Fruit fly (Drosophila melanogaster) whole organism, embryonic: ENCODE results near the gene Aasdh.

Source experiments
- Antp ChIP-seq: fragments of 200-800 bp; sonication (Bioruptor generic); optimal IDR thresholded peaks from 3 replicates; lab custom pipeline; 2016; ENCODE audit warnings: missing biosample characterization, missing genetic modification characterization
- CG10462 ChIP-seq: fragments of 200-800 bp; sonication (Bioruptor generic); optimal IDR thresholded peaks from 2 replicates; lab custom pipeline; 2016; ENCODE audit warnings: missing biosample characterization, missing genetic modification characterization
- CG10565 ChIP-seq: fragments of 200-800 bp; sonication (Bioruptor generic); optimal IDR thresholded peaks from 3 replicates; lab custom pipeline; 2016; ENCODE audit warnings: missing biosample characterization, mild to moderate bottlenecking, missing genetic modification characterization
- CG11456 ChIP-seq: fragments of 200-800 bp; sonication (Bioruptor generic); IDR thresholded peaks from 3 replicates; pipeline ENCODE4 v1.3.6; 2022; ENCODE audit warnings: missing biosample characterization, missing genetic modification characterization
- CG13287 ChIP-seq: fragments of 200-800 bp; sonication (Bioruptor generic); IDR thresholded peaks from 2 replicates; pipeline ENCODE4 v1.3.6; 2022; ENCODE audit warnings: missing biosample characterization, missing genetic modification characterization; ENCODE audit not compliant: partially characterized antibody
- CG13296 ChIP-seq: fragments of 200-800 bp; sonication (Bioruptor generic); optimal IDR thresholded peaks from 3 replicates; lab custom pipeline; 2018; ENCODE audit warnings: missing biosample characterization, mild to moderate bottlenecking, missing genetic modification characterization
- CG14014 ChIP-seq: fragments of 200-800 bp; sonication (Bioruptor generic); IDR thresholded peaks from 2 replicates; pipeline ENCODE4 v1.3.6; 2022; ENCODE audit warnings: missing biosample characterization, missing genetic modification characterization
- CG14860 ChIP-seq: fragments of 200-800 bp; sonication (Bioruptor generic); IDR thresholded peaks from 3 replicates; pipeline ENCODE4 v1.3.6; 2022; ENCODE audit warnings: missing biosample characterization, missing genetic modification characterization; ENCODE audit not compliant: partially characterized antibody
- CG15269 ChIP-seq: fragments of 200-800 bp; sonication (Bioruptor generic); optimal IDR thresholded peaks from 2 replicates; lab custom pipeline; 2018; ENCODE audit warnings: missing biosample characterization, mild to moderate bottlenecking, missing genetic modification characterization, moderate library complexity
- CG1602 ChIP-seq: fragments of 200-800 bp; sonication (Bioruptor generic); optimal IDR thresholded peaks from 3 replicates; lab custom pipeline; 2016; ENCODE audit warnings: missing biosample characterization, missing genetic modification characterization
- CG18262 ChIP-seq: fragments of 200-800 bp; optimal IDR thresholded peaks from 3 replicates; lab custom pipeline; 2019; ENCODE audit warnings: missing biosample characterization, mild to moderate bottlenecking, missing genetic modification characterization, moderate library complexity
- CG31388 ChIP-seq: fragments of 200-800 bp; sonication (Bioruptor generic); optimal IDR thresholded peaks from 2 replicates; lab custom pipeline; 2016; ENCODE audit warnings: missing biosample characterization, missing genetic modification characterization
- CG3163 ChIP-seq: fragments of 200-800 bp; sonication (Bioruptor generic); optimal IDR thresholded peaks from 3 replicates; lab custom pipeline; 2016; ENCODE audit warnings: missing biosample characterization, missing genetic modification characterization
- CG32767 ChIP-seq: fragments of 200-800 bp; sonication (Bioruptor generic); IDR thresholded peaks from 2 replicates; pipeline ENCODE4 v1.3.6; 2022; ENCODE audit warnings: missing biosample characterization, missing genetic modification characterization
- CG34224 ChIP-seq: fragments of 200-800 bp; sonication (Bioruptor generic); IDR thresholded peaks from 3 replicates; pipeline ENCODE4 v1.3.6; 2022; ENCODE audit warnings: missing biosample characterization, missing genetic modification characterization; ENCODE audit not compliant: partially characterized antibody
- CG4424 ChIP-seq: fragments of 200-800 bp; sonication (Bioruptor generic); optimal IDR thresholded peaks from 3 replicates; lab custom pipeline; 2016; ENCODE audit warnings: missing biosample characterization, missing genetic modification characterization
- CG4854 ChIP-seq: fragments of 200-800 bp; sonication (Bioruptor generic); optimal IDR thresholded peaks from 2 replicates; lab custom pipeline; 2016; ENCODE audit warnings: missing biosample characterization, missing genetic modification characterization, inconsistent platforms
- CG6272 ChIP-seq: fragments of 200-800 bp; sonication (Bioruptor generic); IDR thresholded peaks from 2 replicates; pipeline ENCODE4 v1.3.6; 2022; ENCODE audit warnings: missing biosample characterization, missing genetic modification characterization
- CG8089 ChIP-seq: fragments of 200-800 bp; sonication (Bioruptor generic); optimal IDR thresholded peaks from 3 replicates; lab custom pipeline; 2016; ENCODE audit warnings: missing biosample characterization, missing genetic modification characterization
- CG8478 ChIP-seq: fragments of >200 bp; optimal IDR thresholded peaks from 2 replicates; lab custom pipeline; 2018
- CG9817 ChIP-seq: fragments of 200-800 bp; sonication (Bioruptor generic); optimal IDR thresholded peaks from 2 replicates; lab custom pipeline; 2018; ENCODE audit warnings: missing biosample characterization, mild to moderate bottlenecking, missing genetic modification characterization, moderate library complexity
- CrebB ChIP-seq: fragments of 200-800 bp; sonication (Bioruptor generic); optimal IDR thresholded peaks from 3 replicates; lab custom pipeline; 2018; ENCODE audit warnings: missing biosample characterization, mild to moderate bottlenecking, missing genetic modification characterization
- Hr39 ChIP-seq: fragments of >200 bp; optimal IDR thresholded peaks from 2 replicates; lab custom pipeline; 2017
- Hr78 ChIP-seq, 2 experiments: fragments of 200-800 bp in 1 of 2; fragments of >200 bp in 1 of 2; sonication (Bioruptor generic) in 1 of 2; optimal IDR thresholded peaks; 2 replicates each; lab custom pipeline; 2017 to 2019; ENCODE audit warnings: missing biosample characterization in 2 of 2, missing genetic modification characterization in 2 of 2, mild to moderate bottlenecking in 1 of 2, moderate library complexity in 1 of 2
- MESR4 ChIP-seq: fragments of 200-800 bp; sonication (Bioruptor generic); optimal IDR thresholded peaks from 2 replicates; lab custom pipeline; 2018; ENCODE audit warnings: missing biosample characterization, mild to moderate bottlenecking, missing genetic modification characterization, moderate library complexity
- Oli ChIP-seq: fragments of 200-800 bp; sonication (Bioruptor generic); optimal IDR thresholded peaks from 2 replicates; lab custom pipeline; 2018; ENCODE audit warnings: missing biosample characterization, mild to moderate bottlenecking, missing genetic modification characterization, moderate library complexity
- Poxn ChIP-seq: fragments of 200-800 bp; sonication (Bioruptor generic); IDR thresholded peaks from 2 replicates; pipeline ENCODE4 v1.3.6; 2022; ENCODE audit warnings: missing biosample characterization, missing genetic modification characterization
- Ravus ChIP-seq: fragments of 200-800 bp; sonication (Bioruptor generic); IDR thresholded peaks from 2 replicates; pipeline ENCODE4 v1.3.6; 2022; ENCODE audit warnings: missing biosample characterization, missing genetic modification characterization
- Side ChIP-seq: fragments of 200-800 bp; sonication (Bioruptor generic); optimal IDR thresholded peaks from 2 replicates; lab custom pipeline; 2016; ENCODE audit warnings: missing biosample characterization, missing genetic modification characterization
- Sin3A ChIP-seq: fragments of >200 bp; optimal IDR thresholded peaks from 2 replicates; lab custom pipeline; 2018
- Sox102F ChIP-seq: fragments of 200-800 bp; sonication (Bioruptor generic); optimal IDR thresholded peaks from 2 replicates; lab custom pipeline; 2018; ENCODE audit warnings: missing biosample characterization, mild to moderate bottlenecking, missing genetic modification characterization, moderate library complexity
- aop ChIP-seq: fragments of 200-800 bp; sonication (Bioruptor generic); IDR thresholded peaks from 2 replicates; pipeline ENCODE4 v1.3.6; 2022; ENCODE audit warnings: missing biosample characterization, missing genetic modification characterization
- ash1 ChIP-seq: fragments of 200-800 bp; sonication (Bioruptor generic); optimal IDR thresholded peaks from 2 replicates; lab custom pipeline; 2018; ENCODE audit warnings: missing biosample characterization, mild to moderate bottlenecking, missing genetic modification characterization
- cg ChIP-seq: fragments of 200-800 bp; sonication (Bioruptor generic); optimal IDR thresholded peaks from 3 replicates; lab custom pipeline; 2019; ENCODE audit warnings: missing biosample characterization, mild to moderate bottlenecking, missing genetic modification characterization, moderate library complexity
- ci ChIP-seq: fragments of 200-800 bp; sonication (Bioruptor generic); IDR thresholded peaks from 3 replicates; pipeline ENCODE4 v1.3.6; 2022; ENCODE audit warnings: missing biosample characterization, missing genetic modification characterization
- cwo ChIP-seq: fragments of 200-800 bp; sonication (Bioruptor generic); optimal IDR thresholded peaks from 3 replicates; lab custom pipeline; 2017; ENCODE audit warnings: missing biosample characterization, missing genetic modification characterization, mild to moderate bottlenecking, moderate library complexity, missing genetic modification reagents
- fu2 ChIP-seq: fragments of 200-800 bp; sonication (Bioruptor generic); optimal IDR thresholded peaks from 2 replicates; lab custom pipeline; 2016; ENCODE audit warnings: missing biosample characterization, missing genetic modification characterization
- gem ChIP-seq: fragments of 200-800 bp; sonication (Bioruptor generic); optimal IDR thresholded peaks from 2 replicates; lab custom pipeline; 2019; ENCODE audit warnings: missing biosample characterization, mild to moderate bottlenecking, missing genetic modification characterization, moderate library complexity
- hth ChIP-seq: fragments of >200 bp; optimal IDR thresholded peaks from 2 replicates; lab custom pipeline; 2017; ENCODE audit warnings: inconsistent platforms
- jigr1 ChIP-seq: fragments of 200-800 bp; sonication (Bioruptor generic); IDR thresholded peaks from 3 replicates; pipeline ENCODE4 v1.3.6; 2022; ENCODE audit warnings: missing biosample characterization, missing genetic modification characterization
- jumu ChIP-seq: fragments of 200-800 bp; sonication (Bioruptor generic); optimal IDR thresholded peaks from 3 replicates; lab custom pipeline; 2016; ENCODE audit warnings: missing biosample characterization, missing genetic modification characterization
- onecut ChIP-seq: fragments of 200-800 bp; sonication (Bioruptor generic); IDR thresholded peaks from 2 replicates; pipeline ENCODE4 v1.3.6; 2022; ENCODE audit warnings: missing biosample characterization, missing genetic modification characterization
- org-1 ChIP-seq: fragments of 200-800 bp; sonication (Bioruptor generic); optimal IDR thresholded peaks from 2 replicates; lab custom pipeline; 2017; ENCODE audit warnings: missing biosample characterization, missing genetic modification characterization
- pita ChIP-seq: fragments of 200-800 bp; sonication (Bioruptor generic); optimal IDR thresholded peaks from 2 replicates; lab custom pipeline; 2017; ENCODE audit warnings: missing biosample characterization, mild to moderate bottlenecking, missing genetic modification characterization
- ranshi ChIP-seq: fragments of 200-800 bp; sonication (Bioruptor generic); IDR thresholded peaks from 2 replicates; pipeline ENCODE4 v1.3.6; 2022; ENCODE audit warnings: missing biosample characterization, missing genetic modification characterization
- row ChIP-seq: fragments of 200-800 bp; sonication (Bioruptor generic); IDR thresholded peaks from 3 replicates; pipeline ENCODE4 v1.3.6; 2022; ENCODE audit warnings: missing biosample characterization, missing genetic modification characterization
- stwl ChIP-seq: fragments of 200-800 bp; sonication (Bioruptor generic); optimal IDR thresholded peaks from 3 replicates; lab custom pipeline; 2018; ENCODE audit warnings: missing biosample characterization, mild to moderate bottlenecking, missing genetic modification characterization, moderate library complexity
- toy ChIP-seq: fragments of 200-800 bp; sonication (Bioruptor generic); IDR thresholded peaks from 2 replicates; pipeline ENCODE4 v1.3.6; 2022; ENCODE audit warnings: missing biosample characterization, missing genetic modification characterization
- trem ChIP-seq: fragments of 200-800 bp; optimal IDR thresholded peaks from 3 replicates; lab custom pipeline; 2019; ENCODE audit warnings: missing biosample characterization, mild to moderate bottlenecking, missing genetic modification characterization, moderate library complexity
- wor ChIP-seq: fragments of 200-800 bp; sonication (Bioruptor generic); IDR thresholded peaks from 2 replicates; pipeline ENCODE4 v1.3.6; 2022; ENCODE audit warnings: missing biosample characterization, missing genetic modification characterization

Gene Aasdh

dm6 chr2L:8414887-8415883, 34.2 kb downstream of the Aasdh start, which contains the start of the genes CG13398 and Akap200 (continued):
- TF ChIP-seq CG31388 (GFP tag; lab: Kevin White, UChicago) (no peak), wor (GFP tag; lab: Robert Waterston, UW) (no peak), CG10462 (GFP tag; lab: Kevin White, UChicago) (no peak), CG8478 (lab: Kevin White, UChicago) (no peak), fu2 (GFP tag; lab: Kevin White, UChicago) (no peak), hth (lab: Kevin White, UChicago) (no peak), onecut (GFP tag; lab: Robert Waterston, UW) (no peak), CG13287 (0 out of 2 replicates have a peak, but pooled peaks have one; percentile 15), ranshi (GFP tag; lab: Robert Waterston, UW) (no peak), toy (no peak), Sin3A (lab: Kevin White, UChicago) (peak; percentile 46), Sox102F (GFP tag; lab: Kevin White, UChicago) (no peak), ash1 (GFP tag; lab: Kevin White, UChicago) (no peak), CG13296 (GFP tag; lab: Kevin White, UChicago) (no peak), CG34224 (GFP tag; lab: Robert Waterston, UW) (no peak), aop (GFP tag; lab: Robert Waterston, UW) (no peak), cg (GFP tag; lab: Kevin White, UChicago) (no peak), gem (tag; lab: Kevin White, UChicago) (no peak), CG10565 (GFP tag; lab: Kevin White, UChicago) (no peak), CG1602 (peak; percentile 31), CG8089 (GFP tag; lab: Kevin White, UChicago) (no peak), CG4424 (peak; percentile 46), CG4854 (GFP tag; lab: Kevin White, UChicago) (no peak), CG32767 (GFP tag; lab: Robert Waterston, UW) (no peak; the same call in 1 of the 2 replicates), MESR4 (peak; percentile 92), CG14014 (no peak), Ravus (GFP tag; lab: Robert Waterston, UW) (no peak), pita (no peak), CG15269 (no peak), Poxn (GFP tag; lab: Robert Waterston, UW) (no peak), CG3163 (GFP tag; lab: Kevin White, UChicago) (no peak), Hr39 (no peak), Antp (GFP tag; lab: Kevin White, UChicago) (no peak), trem (peak; percentile 98), jumu (GFP tag; lab: Kevin White, UChicago) (no peak), cwo (GFP tag; lab: Kevin White, UChicago) (no peak), row (GFP tag; lab: Robert Waterston, UW) (peak; percentile 71), CrebB (tag; lab: Kevin White, UChicago) (no peak), CG11456 (peak; percentile 54; the same call in 1 of the 3 replicates), CG18262 (peak; percentile 46), stwl (tag; lab: Kevin White, UChicago) (peak; percentile 1), CG9817 (peak; percentile 33), Side (no peak), jigr1 (GFP tag; lab: Robert Waterston, UW) (no peak), CG14860 (GFP tag; lab: Robert Waterston, UW) (no peak), ci (GFP tag; lab: Robert Waterston, UW) (peak; percentile 49; the same call in 1 of the 3 replicates), CG6272 (GFP tag; lab: Robert Waterston, UW) (no peak), org-1 (GFP tag; lab: Kevin White, UChicago) (no peak), Oli (no peak), Hr78 (GFP tag; optimal IDR thresholded peaks at IDR 0.05; lab: Kevin White, UChicago) (no peak)
